Fruit fly (Drosophila melanogaster): ENCODE results near the gene CG32270.

The CG32270 gene

dm6 chr3L:3239033-3239752 lies 30.4 kb upstream of the CG32270 start, which contains the start of gene CG17746 (continued):
- TF ChIP-seq eve (GFP tag; optimal IDR thresholded peaks at IDR 0.05) (no peak), sob (GFP tag; IDR thresholded peaks at IDR 0.05) (peak; percentile 67; the same call in 1 of the 2 replicates), CG9817 (tag; optimal IDR thresholded peaks at IDR 0.05) (peak; percentile 36), CG18476 (GFP tag; optimal IDR thresholded peaks at IDR 0.05) (no peak), CG10654 (GFP tag; optimal IDR thresholded peaks at IDR 0.05) (peak; percentile 47), zen (tag; optimal IDR thresholded peaks at IDR 0.05) (peak; percentile 21), E2f1 (GFP tag; IDR thresholded peaks at IDR 0.05) (0 out of 2 replicates have a peak, but pooled peaks have one; percentile 15), chn (GFP tag; optimal IDR thresholded peaks at IDR 0.05) (peak; percentile 21), Hsf (GFP tag; optimal IDR thresholded peaks at IDR 0.05) (peak; percentile 45), tx (GFP tag; optimal IDR thresholded peaks at IDR 0.05) (peak; percentile 48), CG10147 (GFP tag; optimal IDR thresholded peaks at IDR 0.05) (no peak), vfl (GFP tag; optimal IDR thresholded peaks at IDR 0.05) (peak; percentile 59), CG1529 (GFP tag; optimal IDR thresholded peaks at IDR 0.05) (no peak), CG13123 (GFP tag; optimal IDR thresholded peaks at IDR 0.05) (peak; percentile 39), CG8089 (GFP tag; optimal IDR thresholded peaks at IDR 0.05) (no peak), B-H1 (GFP tag; IDR thresholded peaks at IDR 0.05) (no peak), CG11723 (GFP tag; optimal IDR thresholded peaks at IDR 0.05) (no peak), CG10267 (tag; optimal IDR thresholded peaks at IDR 0.05) (peak; percentile 98), phol (tag; optimal IDR thresholded peaks at IDR 0.05) (peak; percentile 55), CG34376 (GFP tag; optimal IDR thresholded peaks at IDR 0.05) (peak; percentile 53), grau (tag; optimal IDR thresholded peaks at IDR 0.05) (peak; percentile 25), lab (GFP tag; optimal IDR thresholded peaks at IDR 0.05) (peak; percentile 40), pan (optimal IDR thresholded peaks at IDR 0.05) (no peak), pan (GFP tag; optimal IDR thresholded peaks at IDR 0.05 in 1 of 2, IDR thresholded peaks at IDR 0.05 in 1 of 2) (no peak), CG2712 (tag; optimal IDR thresholded peaks at IDR 0.05) (peak; percentile 56), ind (GFP tag; optimal IDR thresholded peaks at IDR 0.05) (peak; percentile 0), ato (GFP tag; IDR thresholded peaks at IDR 0.05; ENCODE audit: partially characterized antibody) (peak; percentile 50; the same call in 1 of the 2 replicates), da (GFP tag; optimal IDR thresholded peaks at IDR 0.05) (peak; percentile 25), Dref (GFP tag; IDR thresholded peaks at IDR 0.05) (peak; percentile 45; the same call in 1 of the 2 replicates), cas (GFP tag; IDR thresholded peaks at IDR 0.05) (peak; percentile 33; the same call in 1 of the 2 replicates), bbx (GFP tag; IDR thresholded peaks at IDR 0.05; ENCODE audit: partially characterized antibody) (peak; percentile 54), sima (GFP tag; optimal IDR thresholded peaks at IDR 0.05) (no peak), her (GFP tag; optimal IDR thresholded peaks at IDR 0.05) (peak; percentile 53), Ets97D (GFP tag; optimal IDR thresholded peaks at IDR 0.05) (peak; percentile 90), Camta (GFP tag; optimal IDR thresholded peaks at IDR 0.05) (peak; percentile 48), Hr3 (GFP tag; optimal IDR thresholded peaks at IDR 0.05) (peak; percentile 41), knrl (GFP tag; IDR thresholded peaks at IDR 0.05; ENCODE audit: partially characterized antibody) (peak; percentile 43; the same call in 1 of the 3 replicates), CTCF (GFP tag; optimal IDR thresholded peaks at IDR 0.05) (peak; percentile 83), MTF-1 (GFP tag; optimal IDR thresholded peaks at IDR 0.05; ENCODE audit: borderline replicate concordance) (no peak), CG33213 (GFP tag; optimal IDR thresholded peaks at IDR 0.05) (peak; percentile 90), CG1602 (GFP tag; optimal IDR thresholded peaks at IDR 0.05) (peak; percentile 11), sug (tag; optimal IDR thresholded peaks at IDR 0.05) (peak; percentile 23), Hmr (GFP tag; optimal IDR thresholded peaks at IDR 0.05) (peak; percentile 68), NFAT (GFP tag; IDR thresholded peaks at IDR 0.05) (peak; percentile 55; the same call in 1 of the 2 replicates), CG10979 (tag; optimal IDR thresholded peaks at IDR 0.05) (no peak), tio (GFP tag; optimal IDR thresholded peaks at IDR 0.05) (no peak), tin (GFP tag; optimal IDR thresholded peaks at IDR 0.05) (peak; percentile 45), stwl (tag; optimal IDR thresholded peaks at IDR 0.05) (peak; percentile 100), Stat92E (GFP tag; optimal IDR thresholded peaks at IDR 0.05) (peak in 1 of 3 experiments; percentile 38), CHES-1-like (GFP tag; optimal IDR thresholded peaks at IDR 0.05) (peak; percentile 79)
